Worm (Caenorhabditis elegans) whole organism, late embryonic: ENCODE results near the gene oig-4.

ENCODE experiments used
- C38D4.7 ChIP-seq: fragments of 200-800 bp; sonication (Bioruptor generic); optimal IDR thresholded peaks from 2 replicates; lab custom pipeline; 2018; ENCODE audit warnings: mild to moderate bottlenecking, missing genetic modification characterization, moderate library complexity, missing compliant biosample characterization
- F13H6.1 ChIP-seq: sonication (generic microtip); optimal IDR thresholded peaks from 2 replicates; lab custom pipeline; 2016; ENCODE audit warnings: missing genetic modification characterization, missing compliant biosample characterization
- K02D7.2 ChIP-seq: sonication (generic microtip); optimal IDR thresholded peaks from 2 replicates; lab custom pipeline; 2017; ENCODE audit warnings: mild to moderate bottlenecking, missing genetic modification characterization, missing compliant biosample characterization
- K09A11.1 ChIP-seq: sonication (generic microtip); optimal IDR thresholded peaks from 2 replicates; lab custom pipeline; 2017; ENCODE audit warnings: antibody characterized with exemption, mild to moderate bottlenecking, missing genetic modification characterization, missing compliant biosample characterization; ENCODE audit not compliant: insufficient read depth
- T23F11.4 ChIP-seq: fragments of 200-800 bp; sonication (Bioruptor generic); optimal IDR thresholded peaks from 2 replicates; lab custom pipeline; 2018; ENCODE audit warnings: mild to moderate bottlenecking, missing genetic modification characterization, missing compliant biosample characterization
- ahr-1 ChIP-seq: sonication (generic microtip); optimal IDR thresholded peaks from 2 replicates; lab custom pipeline; 2016; ENCODE audit warnings: missing genetic modification characterization, missing compliant biosample characterization
- ceh-14 ChIP-seq: sonication (generic microtip); optimal IDR thresholded peaks from 2 replicates; lab custom pipeline; 2016; ENCODE audit warnings: missing genotype, missing genetic modification characterization, missing compliant biosample characterization
- ceh-18 ChIP-seq: sonication (generic microtip); optimal IDR thresholded peaks from 2 replicates; lab custom pipeline; 2016; ENCODE audit warnings: missing genetic modification characterization, missing compliant biosample characterization
- ceh-30 ChIP-seq: fragments of 150-350 bp; optimal IDR thresholded peaks from 2 replicates; lab custom pipeline; 2014; ENCODE audit warnings: missing biosample characterization, missing genetic modification characterization
- ceh-31 ChIP-seq: sonication (generic microtip); optimal IDR thresholded peaks from 2 replicates; lab custom pipeline; 2016; ENCODE audit warnings: missing genetic modification characterization, missing compliant biosample characterization
- ceh-34 ChIP-seq: sonication (generic microtip); optimal IDR thresholded peaks from 2 replicates; lab custom pipeline; 2016; ENCODE audit warnings: mild to moderate bottlenecking, missing genetic modification characterization, missing compliant biosample characterization
- che-1 ChIP-seq: sonication (generic microtip); optimal IDR thresholded peaks from 2 replicates; lab custom pipeline; 2016; ENCODE audit warnings: mild to moderate bottlenecking, missing genetic modification characterization, missing compliant biosample characterization
- dmd-4 ChIP-seq: sonication (generic microtip); optimal IDR thresholded peaks from 2 replicates; lab custom pipeline; 2016; ENCODE audit warnings: borderline replicate concordance, missing genetic modification characterization, missing compliant biosample characterization
- dve-1 ChIP-seq: sonication (generic microtip); optimal IDR thresholded peaks from 2 replicates; lab custom pipeline; 2017; ENCODE audit warnings: antibody characterized with exemption, mild to moderate bottlenecking, missing genetic modification characterization, missing compliant biosample characterization
- elt-2 ChIP-seq: sonication (generic microtip); optimal IDR thresholded peaks from 2 replicates; lab custom pipeline; 2016; ENCODE audit warnings: missing genetic modification reagents, missing genetic modification characterization, missing compliant biosample characterization
- eyg-1 ChIP-seq: sonication (generic microtip); optimal IDR thresholded peaks from 2 replicates; lab custom pipeline; 2016; ENCODE audit warnings: missing genotype, missing genetic modification characterization, missing compliant biosample characterization
- fkh-10 ChIP-seq: fragments of 150-350 bp; optimal IDR thresholded peaks from 2 replicates; lab custom pipeline; 2014; ENCODE audit warnings: missing biosample characterization, missing genetic modification reagents, missing genetic modification characterization
- fkh-6 ChIP-seq: sonication (generic microtip); optimal IDR thresholded peaks from 2 replicates; lab custom pipeline; 2016; ENCODE audit warnings: missing genetic modification characterization, missing compliant biosample characterization
- lim-6 ChIP-seq: sonication (generic microtip); optimal IDR thresholded peaks from 2 replicates; lab custom pipeline; 2016; ENCODE audit warnings: missing genetic modification characterization, missing compliant biosample characterization
- mec-3 ChIP-seq: sonication (generic microtip); optimal IDR thresholded peaks from 2 replicates; lab custom pipeline; 2016; ENCODE audit warnings: borderline replicate concordance, missing genetic modification characterization, missing compliant biosample characterization
- nfya-1 ChIP-seq: sonication (generic microtip); optimal IDR thresholded peaks from 2 replicates; lab custom pipeline; 2017; ENCODE audit warnings: missing genetic modification characterization, mild to moderate bottlenecking, missing compliant biosample characterization, antibody characterized with exemption, moderate library complexity
- nhr-232 ChIP-seq: sonication (generic microtip); optimal IDR thresholded peaks from 2 replicates; lab custom pipeline; 2016; ENCODE audit warnings: missing genetic modification characterization, missing compliant biosample characterization
- pag-3 ChIP-seq: sonication (generic microtip); optimal IDR thresholded peaks from 2 replicates; lab custom pipeline; 2016; ENCODE audit warnings: missing compliant biosample characterization, missing genetic modification characterization, borderline replicate concordance
- pat-9 ChIP-seq: fragments of 200-800 bp; sonication (Bioruptor generic); optimal IDR thresholded peaks from 2 replicates; lab custom pipeline; 2018; ENCODE audit warnings: mild to moderate bottlenecking, missing genetic modification characterization, moderate library complexity, missing compliant biosample characterization
- pqm-1 ChIP-seq: sonication (generic microtip); optimal IDR thresholded peaks from 2 replicates; lab custom pipeline; 2016; ENCODE audit warnings: missing genetic modification characterization, missing compliant biosample characterization
- pros-1 ChIP-seq: fragments of 150-350 bp; optimal IDR thresholded peaks from 2 replicates; lab custom pipeline; 2014; ENCODE audit warnings: missing biosample characterization, missing genetic modification reagents, missing genetic modification characterization
- ref-2 ChIP-seq: sonication (generic microtip); optimal IDR thresholded peaks from 2 replicates; lab custom pipeline; 2016; ENCODE audit warnings: missing genetic modification characterization, missing compliant biosample characterization
- rnt-1 ChIP-seq: sonication (generic microtip); optimal IDR thresholded peaks from 2 replicates; lab custom pipeline; 2016; ENCODE audit warnings: missing genetic modification characterization, missing compliant biosample characterization
- sdc-2 ChIP-seq: sonication (generic microtip); optimal IDR thresholded peaks from 2 replicates; lab custom pipeline; 2016; ENCODE audit warnings: missing genotype, missing genetic modification characterization, missing compliant biosample characterization
- tbx-2 ChIP-seq: sonication (generic microtip); optimal IDR thresholded peaks from 2 replicates; lab custom pipeline; 2016; ENCODE audit warnings: missing genetic modification characterization, missing compliant biosample characterization
- tbx-7 ChIP-seq: sonication (generic microtip); optimal IDR thresholded peaks from 2 replicates; lab custom pipeline; 2016; ENCODE audit warnings: missing genotype, missing genetic modification characterization, missing compliant biosample characterization
- unc-3 ChIP-seq, 2 experiments: fragments of 200-800 bp in 1 of 2; sonication (Bioruptor generic) in 1 of 2; sonication (generic microtip) in 1 of 2; conservative IDR thresholded peaks in 1 of 2; optimal IDR thresholded peaks in 1 of 2; 2 replicates each; pipeline versions ENCODE4 v1.3.6 to Lab custom; 2016 to 2022; ENCODE audit warnings: missing compliant biosample characterization in 2 of 2, missing genetic modification characterization in 2 of 2, missing genetic modification reagents in 1 of 2
- unc-42 ChIP-seq: sonication (generic microtip); optimal IDR thresholded peaks from 2 replicates; lab custom pipeline; 2016; ENCODE audit warnings: missing genotype, missing genetic modification characterization, missing compliant biosample characterization
- unc-55 ChIP-seq: sonication (generic microtip); optimal IDR thresholded peaks from 2 replicates; lab custom pipeline; 2017; ENCODE audit warnings: missing biosample characterization, missing genetic modification reagents, missing genetic modification characterization
- unc-86 ChIP-seq: sonication (generic microtip); optimal IDR thresholded peaks from 2 replicates; lab custom pipeline; 2016; ENCODE audit warnings: missing genetic modification characterization, missing compliant biosample characterization

oig-4 gene

ce11 chrII:7614334-7614733 is 993 bp downstream of the oig-4 start:
- TF ChIP-seq pqm-1 (tag; lab: Kevin White, UChicago) (no peak), dmd-4 (tag; lab: Kevin White, UChicago) (no peak), ref-2 (tag; lab: Kevin White, UChicago) (no peak), ceh-18 (tag; lab: Kevin White, UChicago) (peak; percentile 2), pros-1 (tag; lab: Kevin White, UChicago) (no peak), tbx-2 (tag; lab: Kevin White, UChicago) (no peak)

DNA sequence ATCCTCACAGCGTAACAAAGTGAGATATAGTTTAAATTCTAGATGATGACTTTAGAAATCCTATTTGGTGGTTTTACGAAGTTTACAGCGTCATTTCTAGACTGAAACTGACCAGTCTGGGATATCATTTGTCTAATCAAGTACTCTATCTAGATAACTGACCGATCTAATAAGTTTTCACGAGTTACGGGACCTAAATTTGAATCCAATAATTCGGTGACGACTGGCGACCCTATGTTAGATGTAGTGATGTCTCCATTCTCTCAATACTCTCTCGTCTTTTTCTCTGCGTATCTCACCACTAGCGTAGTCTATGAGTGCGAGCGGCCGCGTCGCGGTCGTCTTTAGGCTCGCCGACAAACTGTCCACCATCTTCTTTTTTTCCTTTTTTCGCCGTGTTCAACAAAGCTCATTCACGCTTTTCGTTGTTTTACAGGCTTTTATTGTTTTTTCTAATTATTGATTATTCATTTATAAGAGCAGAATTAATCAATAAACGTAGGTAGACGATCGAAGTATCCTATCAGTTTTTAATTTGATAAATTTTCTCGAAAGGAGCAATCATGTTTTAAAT is 2.1 kb downstream of the oig-4 start:
- TF ChIP-seq fkh-6 (tag; lab: Kevin White, UChicago) (no peak), che-1 (tag; lab: Kevin White, UChicago) (no peak), ref-2 (tag; lab: Kevin White, UChicago) (peak; percentile 30), unc-3 (GFP tag; conservative IDR thresholded peaks at IDR 0.05; lab: Robert Waterston, UW) (no peak), unc-3 (tag; optimal IDR thresholded peaks at IDR 0.05; lab: Kevin White, UChicago) (no peak), unc-42 (tag; lab: Kevin White, UChicago) (peak; percentile 56), K02D7.2 (no peak), fkh-10 (GFP tag; lab: Kevin White, UChicago) (no peak), nfya-1 (tag; lab: Kevin White, UChicago) (peak; percentile 5), eyg-1 (no peak), pros-1 (tag; lab: Kevin White, UChicago) (no peak), lim-6 (tag; lab: Kevin White, UChicago) (no peak), ceh-18 (tag; lab: Kevin White, UChicago) (no peak), ceh-34 (tag; lab: Kevin White, UChicago) (no peak), T23F11.4 (GFP tag; lab: Kevin White, UChicago) (no peak), ceh-31 (peak; percentile 6), C38D4.7 (GFP tag; lab: Kevin White, UChicago) (no peak)

DNA sequence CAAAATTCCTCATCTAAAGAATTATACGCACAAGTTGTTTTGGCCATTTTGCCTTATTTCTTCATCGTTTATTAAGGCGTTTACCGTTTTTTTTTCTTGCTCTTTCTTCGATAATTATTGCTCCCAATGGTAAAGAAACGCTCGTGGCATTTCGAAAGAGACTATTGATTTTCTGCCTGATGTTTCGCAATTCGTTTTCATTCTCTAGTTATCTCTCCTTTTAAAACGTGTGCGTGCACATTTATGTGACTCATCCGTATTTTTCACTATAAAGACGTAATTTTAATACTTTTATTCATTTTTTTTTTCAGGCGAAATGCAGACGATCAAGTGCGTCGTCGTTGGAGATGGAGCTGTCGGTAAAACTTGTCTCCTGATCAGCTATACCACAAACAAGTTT is 2.8 kb downstream of the oig-4 start, which contains the start of gene cdc-42:
Gene cdc-42 (plus strand): TSS at position 312 of the 400 bp plus-strand sequence.
- TF ChIP-seq che-1 (tag; lab: Kevin White, UChicago) (no peak), ahr-1 (tag; lab: Kevin White, UChicago) (no peak), lim-6 (tag; lab: Kevin White, UChicago) (no peak), pag-3 (tag; lab: Kevin White, UChicago) (no peak)

ce11 chrII:7618212-7618611 is 4.9 kb downstream of the oig-4 start:
- TF ChIP-seq elt-2 (tag; lab: Kevin White, UChicago) (no peak), unc-55 (GFP tag; lab: Kevin White, UChicago) (no peak), C38D4.7 (GFP tag; lab: Kevin White, UChicago) (no peak), rnt-1 (tag; lab: Kevin White, UChicago) (no peak), nfya-1 (tag; lab: Kevin White, UChicago) (no peak), tbx-7 (no peak), dve-1 (tag; lab: Kevin White, UChicago) (no peak), unc-86 (tag; lab: Kevin White, UChicago) (no peak), nhr-232 (no peak), K09A11.1 (tag; lab: Kevin White, UChicago) (no peak), che-1 (tag; lab: Kevin White, UChicago) (no peak), sdc-2 (no peak), ceh-14 (tag; lab: Kevin White, UChicago) (no peak), unc-3 (GFP tag; conservative IDR thresholded peaks at IDR 0.05; lab: Robert Waterston, UW) (no peak), unc-3 (tag; optimal IDR thresholded peaks at IDR 0.05; lab: Kevin White, UChicago) (no peak), ceh-30 (tag; lab: Kevin White, UChicago) (no peak), F13H6.1 (tag; lab: Kevin White, UChicago) (no peak), mec-3 (tag; lab: Kevin White, UChicago) (no peak), pat-9 (no peak)
- TF ChIP-seq, all 69 proteins: peak for 0
